Fruit fly (Drosophila melanogaster): ENCODE measurements around the gene LysP.

Gene LysP

dm6 chr3L:1256061-1256780, 37.7 kb upstream of the LysP start, which contains the start of gene tfc (continued):
- TF ChIP-seq jumu (GFP tag; optimal IDR thresholded peaks at IDR 0.05) (no peak), nom (GFP tag; optimal IDR thresholded peaks at IDR 0.05) (peak; percentile 55), Xbp1 (GFP tag; optimal IDR thresholded peaks at IDR 0.05) (no peak), CG32532 (GFP tag; IDR thresholded peaks at IDR 0.05) (no peak), Ets65A (GFP tag) (no peak), run (tag; optimal IDR thresholded peaks at IDR 0.05) (no peak), abd-A (tag; optimal IDR thresholded peaks at IDR 0.05) (no peak), dmrt99B (tag; optimal IDR thresholded peaks at IDR 0.05) (no peak), gro (GFP tag; optimal IDR thresholded peaks at IDR 0.05) (no peak), CG7839 (tag; optimal IDR thresholded peaks at IDR 0.05) (no peak), Drgx (GFP tag; IDR thresholded peaks at IDR 0.05) (0 out of 2 replicates have a peak, but pooled peaks have one; percentile 33), CG31388 (GFP tag; optimal IDR thresholded peaks at IDR 0.05) (no peak), TFAM (GFP tag; optimal IDR thresholded peaks at IDR 0.05) (no peak), Hr51 (GFP tag; optimal IDR thresholded peaks at IDR 0.05) (no peak), CHES-1-like (GFP tag; optimal IDR thresholded peaks at IDR 0.05) (no peak), Stat92E (GFP tag; optimal IDR thresholded peaks at IDR 0.05) (no peak), ken (GFP tag; IDR thresholded peaks at IDR 0.05) (no peak), CG32772 (GFP tag; IDR thresholded peaks at IDR 0.05) (no peak), salm (tag; optimal IDR thresholded peaks at IDR 0.05) (no peak), CG13775 (GFP tag; optimal IDR thresholded peaks at IDR 0.05) (no peak), C15 (GFP tag; IDR thresholded peaks at IDR 0.05) (no peak), da (GFP tag; optimal IDR thresholded peaks at IDR 0.05) (no peak), ranshi (GFP tag; IDR thresholded peaks at IDR 0.05) (no peak), CG16779 (GFP tag; IDR thresholded peaks at IDR 0.05) (no peak), CG2199 (GFP tag; IDR thresholded peaks at IDR 0.05) (no peak), CG12659 (GFP tag; optimal IDR thresholded peaks at IDR 0.05) (no peak), Dip3 (GFP tag; optimal IDR thresholded peaks at IDR 0.05) (no peak), ara (GFP tag; IDR thresholded peaks at IDR 0.05) (no peak), CG6654 (GFP tag; optimal IDR thresholded peaks at IDR 0.05) (no peak), CG4820 (GFP tag; optimal IDR thresholded peaks at IDR 0.05) (no peak), Jarid2 (GFP tag; optimal IDR thresholded peaks at IDR 0.05) (peak; percentile 64), fd64A (GFP tag; optimal IDR thresholded peaks at IDR 0.05) (no peak), Rfx (GFP tag; IDR thresholded peaks at IDR 0.05) (no peak), CG15269 (tag; optimal IDR thresholded peaks at IDR 0.05) (no peak), CG10543 (GFP tag; optimal IDR thresholded peaks at IDR 0.05) (peak; percentile 4), Camta (GFP tag; optimal IDR thresholded peaks at IDR 0.05) (no peak), CG10979 (tag; optimal IDR thresholded peaks at IDR 0.05) (no peak), CG7556 (GFP tag; optimal IDR thresholded peaks at IDR 0.05) (no peak)

- TF ChIP-seq nom (GFP tag; optimal IDR thresholded peaks at IDR 0.05) (no peak), NC2β (GFP tag; optimal IDR thresholded peaks at IDR 0.05) (no peak)
Observed at dm6 chr3L:1251712-1252111, 33.2 kb upstream of the LysP start, which contains the start of the genes CG9130 and CG9133. Gene CG9130, plus strand, starts transcription at chr3L:1252012. Gene CG9133, plus strand, starts transcription at chr3L:1252012.
